Fruit fly (Drosophila melanogaster): ENCODE measurements around the gene CG31751.

CG31751 gene

dm6 chr2L:18707844-18708238, 30.8 kb downstream of the CG31751 start (continued):
- no peak for TF ChIP-seq CG18011 (GFP tag; optimal IDR thresholded peaks at IDR 0.05)
- no peak for TF ChIP-seq CG6765 (GFP tag; optimal IDR thresholded peaks at IDR 0.05)
- peak; percentile 20 for TF ChIP-seq CG16863 (GFP tag; optimal IDR thresholded peaks at IDR 0.05)
- TF ChIP-seq CG7928 (GFP tag; optimal IDR thresholded peaks at IDR 0.05) = no peak
- no peak for TF ChIP-seq emc (GFP tag; optimal IDR thresholded peaks at IDR 0.05)
- TF ChIP-seq klu (GFP tag; IDR thresholded peaks at IDR 0.05) = no peak
- TF ChIP-seq CG31388 (GFP tag; optimal IDR thresholded peaks at IDR 0.05) = no peak
- no peak for TF ChIP-seq Side (GFP tag; optimal IDR thresholded peaks at IDR 0.05)
- TF ChIP-seq CG34422 (GFP tag; IDR thresholded peaks at IDR 0.05) = no peak; the same call in 2 of the 3 replicates
- no peak for TF ChIP-seq ap (GFP tag; IDR thresholded peaks at IDR 0.05)
- no peak for TF ChIP-seq slou (GFP tag; optimal IDR thresholded peaks at IDR 0.05)
- TF ChIP-seq chn (GFP tag; optimal IDR thresholded peaks at IDR 0.05) = no peak
- TF ChIP-seq CG14965 (GFP tag; optimal IDR thresholded peaks at IDR 0.05; ENCODE audit: borderline replicate concordance) = no peak
- no peak for TF ChIP-seq Blimp-1 (GFP tag; optimal IDR thresholded peaks at IDR 0.05)
- TF ChIP-seq trh (GFP tag; optimal IDR thresholded peaks at IDR 0.05) = no peak
- TF ChIP-seq CG1024 (GFP tag; IDR thresholded peaks at IDR 0.05) = no peak
- TF ChIP-seq CG7839 (tag; optimal IDR thresholded peaks at IDR 0.05) = peak; percentile 19
- TF ChIP-seq CG10267 (tag; optimal IDR thresholded peaks at IDR 0.05) = no peak
- no peak for TF ChIP-seq CG15696 (tag; optimal IDR thresholded peaks at IDR 0.05)
- no peak for TF ChIP-seq CG16813 (GFP tag; IDR thresholded peaks at IDR 0.05; ENCODE audit: partially characterized antibody)
- TF ChIP-seq sug (tag; optimal IDR thresholded peaks at IDR 0.05) = no peak
- peak in 1 of 2 experiments; percentile 13 for TF ChIP-seq Pdp1 (GFP tag; optimal IDR thresholded peaks at IDR 0.05)
- no peak for TF ChIP-seq CG11085 (GFP tag; IDR thresholded peaks at IDR 0.05)
- no peak for TF ChIP-seq gt (GFP tag; IDR thresholded peaks at IDR 0.05)
- no peak for TF ChIP-seq CG17612 (GFP tag; IDR thresholded peaks at IDR 0.05)
- TF ChIP-seq CG2202 (tag; optimal IDR thresholded peaks at IDR 0.05) = no peak
- no peak for TF ChIP-seq corto (GFP tag; optimal IDR thresholded peaks at IDR 0.05)
- no peak for TF ChIP-seq gfzf (GFP tag; optimal IDR thresholded peaks at IDR 0.05)
- no peak for TF ChIP-seq wdn (GFP tag; IDR thresholded peaks at IDR 0.05)
- no peak for TF ChIP-seq Abd-B (GFP tag; optimal IDR thresholded peaks at IDR 0.05)
- no peak for TF ChIP-seq seq (GFP tag; IDR thresholded peaks at IDR 0.05)
- TF ChIP-seq nerfin-1 (tag; optimal IDR thresholded peaks at IDR 0.05) = peak; percentile 26
- TF ChIP-seq usp (GFP tag; optimal IDR thresholded peaks at IDR 0.05) = no peak
- peak; percentile 40 for TF ChIP-seq az2 (GFP tag; optimal IDR thresholded peaks at IDR 0.05)
- no peak for TF ChIP-seq CG12299 (tag; optimal IDR thresholded peaks at IDR 0.05)
- no peak for TF ChIP-seq Hey (tag; optimal IDR thresholded peaks at IDR 0.05)
- no peak for TF ChIP-seq Opbp (GFP tag; IDR thresholded peaks at IDR 0.05; ENCODE audit: partially characterized antibody)
- TF ChIP-seq crp (GFP tag; optimal IDR thresholded peaks at IDR 0.05) = no peak
- no peak for TF ChIP-seq MBD-R2 (GFP tag; IDR thresholded peaks at IDR 0.05)
- TF ChIP-seq CG17328 (GFP tag; IDR thresholded peaks at IDR 0.05) = peak; percentile 48; the same call in 1 of the 2 replicates
- TF ChIP-seq CG3995 (GFP tag; optimal IDR thresholded peaks at IDR 0.05) = no peak
- no peak for TF ChIP-seq CG2199 (GFP tag; IDR thresholded peaks at IDR 0.05)
- peak; percentile 37 for TF ChIP-seq pho (GFP tag; optimal IDR thresholded peaks at IDR 0.05)
- TF ChIP-seq nmo (GFP tag; optimal IDR thresholded peaks at IDR 0.05) = no peak
- TF ChIP-seq Fer1 (GFP tag; optimal IDR thresholded peaks at IDR 0.05) = peak; percentile 20
- no peak for TF ChIP-seq CG15011 (GFP tag; optimal IDR thresholded peaks at IDR 0.05)
- no peak for TF ChIP-seq CG9876 (GFP tag; optimal IDR thresholded peaks at IDR 0.05)
- TF ChIP-seq bigmax (GFP tag; optimal IDR thresholded peaks at IDR 0.05) = no peak
- TF ChIP-seq Stat92E (GFP tag; optimal IDR thresholded peaks at IDR 0.05) = no peak
- no peak for TF ChIP-seq wor (GFP tag; IDR thresholded peaks at IDR 0.05)
- TF ChIP-seq BtbVII (GFP tag; optimal IDR thresholded peaks at IDR 0.05) = no peak

All from whole organism, embryonic.